Fruit fly (Drosophila melanogaster): ENCODE results near the gene CG9175.
A peak's percentile ranks its signal among the peaks of the same experiment; 100 is the strongest.

The CG9175 gene

dm6 chr2L:6047528-6048160, 51.1 kb downstream of the CG9175 start, which contains the start of gene IPIP (continued):
- TF ChIP-seq E2f2 (GFP tag; IDR thresholded peaks at IDR 0.05) = peak; percentile 39; the same call in 1 of the 2 replicates
- TF ChIP-seq CG16779 (GFP tag; IDR thresholded peaks at IDR 0.05) = 0 out of 2 replicates have a peak, but pooled peaks have one; percentile 50
- no peak for TF ChIP-seq trh (GFP tag; optimal IDR thresholded peaks at IDR 0.05)
- TF ChIP-seq kay (GFP tag; optimal IDR thresholded peaks at IDR 0.05) = no peak
- peak; percentile 63 for TF ChIP-seq CG6272 (GFP tag; IDR thresholded peaks at IDR 0.05)
- no peak for TF ChIP-seq CG3838 (GFP tag; optimal IDR thresholded peaks at IDR 0.05)
- peak; percentile 24 for TF ChIP-seq CG34376 (GFP tag; optimal IDR thresholded peaks at IDR 0.05)
- TF ChIP-seq Rx (GFP tag; IDR thresholded peaks at IDR 0.05) = peak; percentile 43; the same call in 1 of the 2 replicates
- peak; percentile 79 for TF ChIP-seq stwl (tag; optimal IDR thresholded peaks at IDR 0.05)
- TF ChIP-seq CG12391 (tag; optimal IDR thresholded peaks at IDR 0.05) = peak; percentile 12
- TF ChIP-seq CG10267 (tag; optimal IDR thresholded peaks at IDR 0.05) = peak; percentile 13
- TF ChIP-seq bab2 (GFP tag; optimal IDR thresholded peaks at IDR 0.05) = no peak
- peak; percentile 74; the same call in 3 of the 4 replicates for TF ChIP-seq Dll (GFP tag; IDR thresholded peaks at IDR 0.05; ENCODE audit: partially characterized antibody)
- TF ChIP-seq CG2199 (GFP tag; IDR thresholded peaks at IDR 0.05) = peak; percentile 56; the same call in 1 of the 3 replicates
- TF ChIP-seq bcd (GFP tag; optimal IDR thresholded peaks at IDR 0.05) = peak; percentile 16
- TF ChIP-seq YL-1 (GFP tag; optimal IDR thresholded peaks at IDR 0.05) = peak; percentile 88
- peak; percentile 0 for TF ChIP-seq CG10979 (tag; optimal IDR thresholded peaks at IDR 0.05)
- peak; percentile 54; the same call in 1 of the 3 replicates for TF ChIP-seq zen2 (GFP tag; IDR thresholded peaks at IDR 0.05; ENCODE audit: partially characterized antibody)
- TF ChIP-seq CG15696 (tag; optimal IDR thresholded peaks at IDR 0.05) = no peak
- TF ChIP-seq pho (GFP tag; optimal IDR thresholded peaks at IDR 0.05) = no peak
- TF ChIP-seq dati (GFP tag; IDR thresholded peaks at IDR 0.05) = peak; percentile 13; the same call in 1 of the 2 replicates
- TF ChIP-seq nmo (GFP tag; optimal IDR thresholded peaks at IDR 0.05) = peak; percentile 37
- peak; percentile 80; the same call in 1 of the 4 replicates for TF ChIP-seq chinmo (GFP tag; IDR thresholded peaks at IDR 0.05; ENCODE audit: partially characterized antibody)
- TF ChIP-seq CkIIα-i1 (GFP tag; IDR thresholded peaks at IDR 0.05) = no peak
- TF ChIP-seq CG14667 (GFP tag; IDR thresholded peaks at IDR 0.05) = peak; percentile 18; the same call in 1 of the 2 replicates
- TF ChIP-seq sima (GFP tag; optimal IDR thresholded peaks at IDR 0.05) = no peak
- peak; percentile 19 for TF ChIP-seq Blimp-1 (GFP tag; optimal IDR thresholded peaks at IDR 0.05)
- peak; percentile 94 for TF ChIP-seq amos (GFP tag; IDR thresholded peaks at IDR 0.05; ENCODE audit: partially characterized antibody)
- TF ChIP-seq CG6654 (GFP tag; optimal IDR thresholded peaks at IDR 0.05) = no peak
- no peak for TF ChIP-seq dan (GFP tag; IDR thresholded peaks at IDR 0.05)
- TF ChIP-seq Xrp1 (GFP tag; IDR thresholded peaks at IDR 0.05) = no peak
- peak; percentile 53 for TF ChIP-seq CG12155 (GFP tag; optimal IDR thresholded peaks at IDR 0.05)
- peak; percentile 7 to 29 for TF ChIP-seq dpn (GFP tag; optimal IDR thresholded peaks at IDR 0.05)
- peak; percentile 62 for TF ChIP-seq chn (GFP tag; optimal IDR thresholded peaks at IDR 0.05)
- peak; percentile 48; the same call in 2 of the 3 replicates for TF ChIP-seq row (GFP tag; IDR thresholded peaks at IDR 0.05)
- TF ChIP-seq Rfx (GFP tag; IDR thresholded peaks at IDR 0.05) = peak; percentile 74
- TF ChIP-seq CG11093 (GFP tag; IDR thresholded peaks at IDR 0.05) = no peak

dm6 chr2L:6046865-6047264, 51.9 kb downstream of the CG9175 start:
- TF ChIP-seq HLH54F (GFP tag; optimal IDR thresholded peaks at IDR 0.05) = no peak
- TF ChIP-seq yki (optimal IDR thresholded peaks at IDR 0.05) = no peak
- TF ChIP-seq CG14014 (GFP tag; IDR thresholded peaks at IDR 0.05) = no peak
- TF ChIP-seq CG16779 (GFP tag; IDR thresholded peaks at IDR 0.05) = no peak
- TF ChIP-seq ftz-f1 (GFP tag; optimal IDR thresholded peaks at IDR 0.05) = peak; percentile 1
- no peak for TF ChIP-seq CG13775 (GFP tag; optimal IDR thresholded peaks at IDR 0.05)
- no peak for TF ChIP-seq CG3065 (GFP tag; optimal IDR thresholded peaks at IDR 0.05)
- no peak for TF ChIP-seq schlank (tag; optimal IDR thresholded peaks at IDR 0.05)
- TF ChIP-seq pfk (GFP tag; optimal IDR thresholded peaks at IDR 0.05) = no peak
- TF ChIP-seq CG12155 (GFP tag; optimal IDR thresholded peaks at IDR 0.05) = no peak
- TF ChIP-seq exex (tag; optimal IDR thresholded peaks at IDR 0.05) = no peak
- TF ChIP-seq fd96Cb (tag; optimal IDR thresholded peaks at IDR 0.05) = no peak
- TF ChIP-seq gce (GFP tag; IDR thresholded peaks at IDR 0.05) = no peak
- no peak for TF ChIP-seq jumu (GFP tag; optimal IDR thresholded peaks at IDR 0.05)
- TF ChIP-seq CG18262 (tag; optimal IDR thresholded peaks at IDR 0.05) = no peak
- no peak for TF ChIP-seq tup (GFP tag; optimal IDR thresholded peaks at IDR 0.05)
- TF ChIP-seq slou (GFP tag; optimal IDR thresholded peaks at IDR 0.05) = no peak
